Fruit fly (Drosophila melanogaster): ENCODE measurements around the gene Clp.
A peak's percentile ranks its signal among the peaks of the same experiment; 100 is the strongest.

The Clp gene

DNA sequence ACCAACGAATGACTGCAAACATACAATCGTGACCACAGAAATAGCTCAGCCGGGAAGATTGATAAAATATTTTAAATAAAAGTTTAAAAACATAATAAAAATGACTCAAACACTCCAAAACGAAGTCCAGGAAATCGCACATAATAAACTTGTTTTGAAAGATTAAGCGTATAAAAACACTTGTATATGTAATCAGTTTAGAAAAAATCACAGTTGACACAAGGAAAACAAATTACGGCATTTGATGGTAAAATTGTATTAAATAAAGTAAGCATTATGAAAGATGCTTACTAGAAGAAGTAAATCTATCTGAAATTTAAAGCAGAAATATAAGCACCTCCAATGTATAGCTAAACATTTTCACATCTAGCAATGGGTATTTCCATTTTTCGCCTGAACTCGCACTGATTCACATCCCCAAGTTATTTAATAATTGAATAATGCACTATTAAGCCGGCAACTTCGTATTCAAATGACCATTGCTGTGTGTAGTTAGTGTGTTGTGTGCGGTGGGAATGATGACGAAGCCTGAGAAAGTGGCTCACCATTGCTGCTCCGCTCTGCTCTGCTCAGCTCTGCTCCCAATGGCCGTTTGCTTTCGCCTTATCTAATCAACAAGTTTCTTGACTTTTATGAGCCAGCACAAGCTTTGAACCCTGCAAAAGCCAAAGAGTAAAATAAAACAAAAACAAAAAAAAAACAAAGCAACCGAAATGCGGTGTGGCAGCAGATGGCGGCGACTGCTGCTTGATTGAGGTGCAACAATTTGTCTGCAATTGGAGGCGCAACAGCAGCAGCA lies 27.6 kb downstream of the Clp start (continued):
- TF ChIP-seq Atf3 (GFP tag; optimal IDR thresholded peaks at IDR 0.05) (no peak), B-H1 (GFP tag; IDR thresholded peaks at IDR 0.05) (no peak), CG18262 (tag; optimal IDR thresholded peaks at IDR 0.05) (peak; percentile 55), CG42726 (GFP tag; IDR thresholded peaks at IDR 0.05; ENCODE audit: partially characterized antibody) (no peak), CG2875 (GFP tag; optimal IDR thresholded peaks at IDR 0.05) (no peak), hb (GFP tag; IDR thresholded peaks at IDR 0.05; ENCODE audit: partially characterized antibody) (no peak), wdn (GFP tag; IDR thresholded peaks at IDR 0.05) (no peak), odd (GFP tag; optimal IDR thresholded peaks at IDR 0.05) (no peak), phol (tag; optimal IDR thresholded peaks at IDR 0.05) (peak; percentile 22), PHDP (tag; optimal IDR thresholded peaks at IDR 0.05) (no peak), HHEX (GFP tag; optimal IDR thresholded peaks at IDR 0.05) (no peak), CG1529 (GFP tag; optimal IDR thresholded peaks at IDR 0.05) (no peak), CG17802 (tag; optimal IDR thresholded peaks at IDR 0.05) (no peak), CG10959 (GFP tag; IDR thresholded peaks at IDR 0.05) (no peak), BtbVII (GFP tag; optimal IDR thresholded peaks at IDR 0.05) (no peak), CG11398 (GFP tag; optimal IDR thresholded peaks at IDR 0.05) (no peak), kni (GFP tag; optimal IDR thresholded peaks at IDR 0.05) (no peak), CG43689 (GFP tag; IDR thresholded peaks at IDR 0.05) (no peak), NC2β (GFP tag; optimal IDR thresholded peaks at IDR 0.05) (no peak), CG32767 (GFP tag; IDR thresholded peaks at IDR 0.05) (no peak), gro (GFP tag; optimal IDR thresholded peaks at IDR 0.05) (no peak), CG8944 (GFP tag; optimal IDR thresholded peaks at IDR 0.05) (no peak), CG7839 (tag; optimal IDR thresholded peaks at IDR 0.05) (peak; percentile 12), cad (GFP tag; optimal IDR thresholded peaks at IDR 0.05) (no peak), CG14014 (GFP tag; IDR thresholded peaks at IDR 0.05) (no peak), CG3407 (GFP tag; optimal IDR thresholded peaks at IDR 0.05) (no peak), Doc2 (GFP tag; IDR thresholded peaks at IDR 0.05) (no peak), zfh2 (GFP tag; optimal IDR thresholded peaks at IDR 0.05) (no peak), Gsc (GFP tag; IDR thresholded peaks at IDR 0.05) (no peak), Dad (GFP tag; optimal IDR thresholded peaks at IDR 0.05) (no peak), CG17385 (GFP tag; optimal IDR thresholded peaks at IDR 0.05) (no peak), CG10979 (tag; optimal IDR thresholded peaks at IDR 0.05) (peak; percentile 4), CG10654 (GFP tag; optimal IDR thresholded peaks at IDR 0.05) (no peak), CG33557 (GFP tag; optimal IDR thresholded peaks at IDR 0.05) (no peak), chif (GFP tag; optimal IDR thresholded peaks at IDR 0.05) (no peak), lbe (GFP tag; optimal IDR thresholded peaks at IDR 0.05) (peak; percentile 15), CG2120 (GFP tag; optimal IDR thresholded peaks at IDR 0.05) (peak; percentile 12), D19B (GFP tag; optimal IDR thresholded peaks at IDR 0.05) (no peak), bsh (GFP tag; optimal IDR thresholded peaks at IDR 0.05) (peak in 1 of 2 experiments; percentile 9), CG17359 (tag; optimal IDR thresholded peaks at IDR 0.05) (peak; percentile 8), stwl (tag; optimal IDR thresholded peaks at IDR 0.05) (no peak), Sin3A (optimal IDR thresholded peaks at IDR 0.05) (no peak), CG1792 (GFP tag; optimal IDR thresholded peaks at IDR 0.05) (no peak), btn (GFP tag; optimal IDR thresholded peaks at IDR 0.05) (no peak), Ssrp (tag; optimal IDR thresholded peaks at IDR 0.05) (peak; percentile 20), prd (optimal IDR thresholded peaks at IDR 0.05) (no peak), prd (GFP tag; IDR thresholded peaks at IDR 0.05) (no peak), Gug (GFP tag; IDR thresholded peaks at IDR 0.05) (no peak), CG9876 (GFP tag; optimal IDR thresholded peaks at IDR 0.05) (no peak), Nf-YA (GFP tag; IDR thresholded peaks at IDR 0.05) (0 out of 2 replicates have a peak, but pooled peaks have one; percentile 12), Lim3 (GFP tag; IDR thresholded peaks at IDR 0.05) (no peak)
